Fruit fly (Drosophila melanogaster): ENCODE results near the gene CG7142.

DNA sequence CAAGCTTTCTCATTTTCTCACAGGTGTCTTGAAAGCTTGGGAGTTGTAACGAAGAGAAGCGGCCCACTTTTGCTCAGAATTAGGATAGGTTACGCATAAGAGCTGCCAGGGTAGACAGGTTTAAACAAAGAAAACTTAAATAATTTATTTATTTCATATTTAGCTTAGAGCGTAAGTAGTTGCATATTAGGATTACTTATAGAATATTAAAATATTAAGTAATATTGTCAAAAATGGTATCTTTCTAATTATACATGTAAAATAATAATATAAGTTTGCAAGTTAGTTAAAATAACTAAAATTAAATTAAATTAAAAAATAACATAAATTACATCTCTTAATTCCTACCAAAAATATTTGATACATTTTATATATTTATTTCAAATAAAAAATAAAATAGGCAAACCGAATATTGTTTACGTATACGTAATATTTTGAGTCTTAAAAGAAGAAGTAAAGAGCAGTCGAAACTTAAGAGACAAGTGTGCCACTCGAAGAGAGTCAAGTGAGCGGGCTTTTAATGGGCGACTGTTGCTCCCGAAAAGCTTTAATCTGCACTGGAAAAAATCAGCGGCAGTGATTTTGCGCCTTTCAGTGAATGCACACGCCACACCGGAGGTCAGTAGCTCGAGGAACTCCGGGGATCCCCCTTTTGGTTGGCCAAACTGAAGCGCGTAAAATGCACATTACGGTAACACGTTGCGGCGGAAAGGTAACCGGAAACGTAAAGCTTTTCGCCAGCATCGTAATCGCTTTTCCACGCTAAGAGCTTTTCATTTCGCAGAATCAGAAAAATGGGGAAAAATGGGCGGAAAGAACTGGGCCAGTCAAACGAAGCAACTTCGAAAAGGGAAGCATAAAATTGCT, 35.7 kb upstream of the CG7142 start:
- TF ChIP-seq h (optimal IDR thresholded peaks at IDR 0.05) (no peak), Sin3A (optimal IDR thresholded peaks at IDR 0.05) (no peak), psq (optimal IDR thresholded peaks at IDR 0.05) (no peak), insv (optimal IDR thresholded peaks at IDR 0.05) (no peak), ttk (optimal IDR thresholded peaks at IDR 0.05) (no peak)
